Fruit fly (Drosophila melanogaster): ENCODE measurements around the gene Cog4.

DNA sequence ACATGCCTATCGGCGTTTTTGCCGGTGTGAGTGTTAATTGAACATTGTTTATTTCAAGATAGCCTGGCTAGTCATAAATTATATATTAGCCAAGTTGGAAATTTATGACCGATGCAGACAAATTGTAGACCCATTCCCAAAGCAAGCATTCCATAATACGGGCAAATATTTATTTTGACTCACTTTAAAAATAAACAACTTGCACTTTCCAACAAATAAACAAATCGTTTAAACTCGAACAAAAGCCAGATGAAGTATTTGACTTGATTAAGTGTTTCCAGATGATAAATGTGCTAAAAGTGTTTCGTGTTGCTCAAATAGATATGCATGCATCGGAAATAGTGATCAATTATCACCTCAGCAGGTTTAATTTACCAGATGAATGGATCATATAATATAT lies 7.1 kb upstream of the Cog4 start:
- TF ChIP-seq CG34367 (tag; optimal IDR thresholded peaks at IDR 0.05) (no peak), CG12605 (GFP tag; IDR thresholded peaks at IDR 0.05) (no peak), CG17806 (tag; optimal IDR thresholded peaks at IDR 0.05) (no peak), CG15710 (tag; optimal IDR thresholded peaks at IDR 0.05) (no peak), CG10348 (GFP tag; IDR thresholded peaks at IDR 0.05) (no peak), EcR (GFP tag; optimal IDR thresholded peaks at IDR 0.05) (no peak), CG4496 (GFP tag; IDR thresholded peaks at IDR 0.05) (no peak), Pif1B (GFP tag; optimal IDR thresholded peaks at IDR 0.05) (no peak), Snoo (tag; optimal IDR thresholded peaks at IDR 0.05) (no peak), gl (tag; optimal IDR thresholded peaks at IDR 0.05) (no peak), rn (GFP tag; IDR thresholded peaks at IDR 0.05) (no peak), fd96Ca (GFP tag; IDR thresholded peaks at IDR 0.05) (no peak), Pif1A (GFP tag; optimal IDR thresholded peaks at IDR 0.05) (no peak)
